Worm (Caenorhabditis elegans): ENCODE data around the gene qua-1.

The qua-1 gene

DNA sequence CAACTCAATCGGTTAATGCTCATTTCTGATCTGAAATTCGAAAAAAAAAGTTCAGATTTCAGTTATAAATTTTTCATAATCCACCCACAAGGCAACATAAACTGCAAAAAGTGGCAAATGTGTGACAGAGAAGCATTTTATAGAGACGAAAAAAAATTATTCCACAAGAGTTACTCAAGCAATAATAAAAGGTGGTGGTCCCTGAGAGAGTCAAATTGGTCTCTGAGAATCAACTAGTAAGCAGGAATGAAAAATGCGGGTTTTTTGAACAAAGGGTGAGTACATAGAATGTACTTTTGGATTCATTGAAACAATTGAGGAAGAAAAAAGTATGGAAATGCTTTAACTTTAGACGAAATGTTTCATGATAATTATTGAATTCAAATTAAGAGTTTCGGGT, 28.2 kb upstream of the qua-1 start, which contains the start of gene T05C12.11:
Gene T05C12.11 (minus strand): TSS at position 101 of the 400 bp plus-strand sequence.
- TF ChIP-seq nhr-85 (tag) (no peak), dpl-1 (GFP tag; optimal IDR thresholded peaks at IDR 0.05) (no peak), lin-14 (GFP tag; optimal IDR thresholded peaks at IDR 0.05) (peak; percentile 17)

DNA sequence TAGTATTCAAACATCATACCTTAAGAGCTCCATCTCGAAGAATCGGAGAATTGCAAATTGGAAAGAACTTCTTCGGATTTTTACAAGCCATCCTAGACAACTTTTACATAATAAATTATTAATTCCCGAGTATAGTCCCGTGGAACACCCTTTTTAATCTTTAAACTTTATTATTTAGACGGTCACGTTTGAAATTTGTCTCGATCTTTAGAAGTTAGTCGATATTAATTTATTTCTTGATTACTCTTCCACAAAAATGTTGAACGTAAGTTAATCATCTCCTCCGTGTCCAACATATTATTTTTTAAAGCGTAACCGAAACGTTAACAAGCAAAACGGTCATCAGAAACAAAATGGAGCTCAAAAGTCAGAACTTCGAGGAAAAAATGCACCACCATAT, 25.2 kb upstream of the qua-1 start, which contains the start of the genes decr-1.3 and T05C12.1:
Gene decr-1.3 (minus strand): TSS at position 101 of the 400 bp plus-strand sequence.
Gene T05C12.1 (plus strand): TSS at position 232 of the 400 bp plus-strand sequence.
- no peak for TF ChIP-seq unc-62 (GFP tag; optimal IDR thresholded peaks at IDR 0.05)
- TF ChIP-seq nhr-12 (tag; optimal IDR thresholded peaks at IDR 0.05), result no peak
- TF ChIP-seq hlh-17 (GFP tag; optimal IDR thresholded peaks at IDR 0.05; ENCODE audit: borderline replicate concordance), result no peak
- no peak for TF ChIP-seq dpl-1 (GFP tag; optimal IDR thresholded peaks at IDR 0.05)
- TF ChIP-seq efl-3 (GFP tag; optimal IDR thresholded peaks at IDR 0.05), result no peak
- TF ChIP-seq sox-4 (tag; optimal IDR thresholded peaks at IDR 0.05), result no peak
- TF ChIP-seq lir-3 (tag; optimal IDR thresholded peaks at IDR 0.05; ENCODE audit: poor library complexity), result no peak
- TF ChIP-seq fkh-8 (tag; optimal IDR thresholded peaks at IDR 0.05), result no peak
- TF ChIP-seq tlp-1 (tag; optimal IDR thresholded peaks at IDR 0.05), result no peak
- no peak for TF ChIP-seq C34B4.2 (tag; optimal IDR thresholded peaks at IDR 0.05)
- no peak for TF ChIP-seq pax-3 (tag; optimal IDR thresholded peaks at IDR 0.05)
- no peak for TF ChIP-seq nhr-77 (tag; optimal IDR thresholded peaks at IDR 0.05)
- TF ChIP-seq ztf-11 (tag; optimal IDR thresholded peaks at IDR 0.05), result no peak
- TF ChIP-seq snpc-4 (tag; optimal IDR thresholded peaks at IDR 0.05), result no peak
- TF ChIP-seq fkh-10 (GFP tag; optimal IDR thresholded peaks at IDR 0.05), result no peak
- no peak for TF ChIP-seq irx-1 (tag; optimal IDR thresholded peaks at IDR 0.05)
- no peak for TF ChIP-seq ces-1 (GFP tag; optimal IDR thresholded peaks at IDR 0.05)
- TF ChIP-seq ets-5 (GFP tag; IDR thresholded peaks at IDR 0.05), result no peak
- no peak for TF ChIP-seq ceh-82 (tag; optimal IDR thresholded peaks at IDR 0.05)

DNA sequence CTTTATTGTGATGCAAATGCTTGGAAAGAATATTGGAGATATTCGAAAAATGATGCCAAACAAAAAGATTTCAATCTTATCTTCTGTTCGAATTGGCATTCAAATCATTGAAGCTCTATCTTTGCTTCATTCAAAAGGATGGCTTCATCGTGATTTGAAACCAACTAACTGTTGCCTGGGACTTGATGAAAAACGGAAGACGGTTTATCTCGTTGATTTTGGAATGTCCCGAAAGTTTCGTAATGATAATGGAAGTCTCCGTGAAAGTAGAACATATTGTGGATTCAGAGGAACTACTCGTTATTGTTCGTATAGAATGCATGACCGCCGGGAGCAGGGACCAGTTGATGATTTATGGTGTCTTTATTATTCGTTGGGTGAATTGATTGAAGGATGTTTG, 24.5 kb upstream of the qua-1 start:
- TF ChIP-seq ces-1 (GFP tag; optimal IDR thresholded peaks at IDR 0.05), result no peak
- TF ChIP-seq elt-3 (tag; optimal IDR thresholded peaks at IDR 0.05), result no peak
- no peak for TF ChIP-seq sup-37 (GFP tag; optimal IDR thresholded peaks at IDR 0.05)
- no peak for TF ChIP-seq nhr-19 (GFP tag; conservative IDR thresholded peaks at IDR 0.05)

DNA sequence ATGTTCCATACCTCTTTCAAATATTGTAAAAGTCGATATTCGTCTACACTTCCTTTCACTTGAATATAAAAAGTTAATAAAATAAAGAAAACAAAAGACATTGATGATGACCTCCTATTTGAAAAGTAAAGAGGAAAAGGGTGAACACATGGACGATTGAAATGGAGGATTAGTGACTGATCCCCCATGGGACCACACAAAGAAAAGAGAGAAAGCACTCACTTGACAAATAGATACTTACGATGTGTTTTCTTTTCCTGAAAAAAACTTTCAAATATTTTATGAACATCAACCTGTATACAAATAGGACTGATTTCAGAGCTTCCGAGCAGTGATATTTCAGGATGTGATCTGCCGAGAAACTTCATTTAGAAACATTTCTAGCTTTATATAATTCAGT, 21.5 kb upstream of the qua-1 start, which contains the start of gene acr-14:
Gene acr-14 (minus strand): TSS at position 101 of the 400 bp plus-strand sequence.
- TF ChIP-seq jun-1 (tag; optimal IDR thresholded peaks at IDR 0.05) (no peak), lin-39 (tag; optimal IDR thresholded peaks at IDR 0.05) (no peak), egl-27 (tag; optimal IDR thresholded peaks at IDR 0.05) (no peak), lin-35 (GFP tag; optimal IDR thresholded peaks at IDR 0.05) (no peak), egl-13 (tag; optimal IDR thresholded peaks at IDR 0.05) (no peak), unc-86 (tag; optimal IDR thresholded peaks at IDR 0.05) (no peak), C16A3.4 (tag; optimal IDR thresholded peaks at IDR 0.05) (no peak), hlh-4 (tag; optimal IDR thresholded peaks at IDR 0.05) (no peak), mep-1 (tag; optimal IDR thresholded peaks at IDR 0.05) (no peak), elt-3 (tag; optimal IDR thresholded peaks at IDR 0.05) (no peak), swsn-7 (tag; optimal IDR thresholded peaks at IDR 0.05) (no peak), nhr-76 (tag; optimal IDR thresholded peaks at IDR 0.05) (no peak), ceh-8 (GFP tag; optimal IDR thresholded peaks at IDR 0.05) (no peak), nhr-11 (tag; optimal IDR thresholded peaks at IDR 0.05) (no peak)
